Fruit fly (Drosophila melanogaster): ENCODE data around the gene CG11786.

The CG11786 gene

DNA sequence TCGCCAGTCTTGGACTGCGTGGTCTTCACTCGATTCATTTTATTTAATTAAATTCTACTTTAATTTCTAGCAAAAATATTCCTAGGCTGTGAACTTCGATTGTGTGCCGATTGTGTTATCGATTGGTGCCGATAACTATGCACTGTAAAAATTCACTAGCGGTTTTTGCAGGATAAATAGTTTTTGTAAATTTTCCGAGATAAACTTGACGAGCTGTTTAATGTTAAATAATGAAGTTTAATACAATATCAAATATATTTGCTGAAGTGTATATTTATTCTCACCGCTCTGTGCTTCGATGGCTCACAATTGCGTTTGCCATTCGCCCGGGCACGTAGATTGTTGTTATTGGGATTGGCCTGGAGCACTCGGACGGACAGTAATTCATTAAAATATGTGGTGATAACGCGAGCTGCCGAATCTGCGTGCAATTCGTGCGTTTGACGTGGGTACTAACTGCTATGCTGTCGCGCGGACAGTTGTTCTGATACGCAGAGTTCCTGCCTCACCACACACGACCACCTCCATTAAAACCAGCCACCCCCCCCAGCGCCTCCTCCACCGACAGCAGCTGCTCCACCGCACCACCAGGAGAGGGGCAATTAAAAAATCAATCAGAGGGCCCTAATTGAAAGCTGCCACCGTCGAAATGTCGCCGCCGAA is 21.1 kb upstream of the CG11786 start, which contains the start of the genes EMC6 and Hr96 (continued):
- TF ChIP-seq gsb (GFP tag; IDR thresholded peaks at IDR 0.05) (peak; percentile 91), ftz-f1 (GFP tag; optimal IDR thresholded peaks at IDR 0.05) (peak; percentile 78), CG8089 (GFP tag; optimal IDR thresholded peaks at IDR 0.05) (peak; percentile 86), Hand (GFP tag; optimal IDR thresholded peaks at IDR 0.05) (peak; percentile 73), en (GFP tag; optimal IDR thresholded peaks at IDR 0.05) (peak; percentile 80), vnd (GFP tag; IDR thresholded peaks at IDR 0.05; ENCODE audit: partially characterized antibody) (peak; percentile 60; the same call in 2 of the 3 replicates), CG1602 (GFP tag; optimal IDR thresholded peaks at IDR 0.05) (peak; percentile 93), Hmx (GFP tag; optimal IDR thresholded peaks at IDR 0.05) (peak; percentile 75), CG17612 (GFP tag; IDR thresholded peaks at IDR 0.05) (peak; percentile 81), h (optimal IDR thresholded peaks at IDR 0.05) (no peak), CG18476 (GFP tag; optimal IDR thresholded peaks at IDR 0.05) (peak; percentile 94), CG16815 (GFP tag; optimal IDR thresholded peaks at IDR 0.05) (peak; percentile 88), caup (GFP tag; optimal IDR thresholded peaks at IDR 0.05; ENCODE audit: severe bottlenecking) (peak; percentile 94), sc (optimal IDR thresholded peaks at IDR 0.05) (no peak), sc (GFP tag; optimal IDR thresholded peaks at IDR 0.05) (peak; percentile 77), CG3847 (GFP tag; IDR thresholded peaks at IDR 0.05) (peak; percentile 95), zen2 (GFP tag; IDR thresholded peaks at IDR 0.05; ENCODE audit: partially characterized antibody) (peak; percentile 50; the same call in 1 of the 3 replicates), grau (tag; optimal IDR thresholded peaks at IDR 0.05) (peak; percentile 92), CG10543 (GFP tag; optimal IDR thresholded peaks at IDR 0.05) (peak; percentile 93), tll (GFP tag; optimal IDR thresholded peaks at IDR 0.05) (peak in 1 of 2 experiments; percentile 34), HmgD (GFP tag; optimal IDR thresholded peaks at IDR 0.05) (peak; percentile 55), H2.0 (GFP tag; IDR thresholded peaks at IDR 0.05) (peak; percentile 90), CG4424 (GFP tag; optimal IDR thresholded peaks at IDR 0.05) (peak; percentile 95), CG1233 (GFP tag; optimal IDR thresholded peaks at IDR 0.05) (peak; percentile 87), p53 (GFP tag; optimal IDR thresholded peaks at IDR 0.05) (peak; percentile 78), CG14441 (GFP tag; IDR thresholded peaks at IDR 0.05) (peak; percentile 93)

DNA sequence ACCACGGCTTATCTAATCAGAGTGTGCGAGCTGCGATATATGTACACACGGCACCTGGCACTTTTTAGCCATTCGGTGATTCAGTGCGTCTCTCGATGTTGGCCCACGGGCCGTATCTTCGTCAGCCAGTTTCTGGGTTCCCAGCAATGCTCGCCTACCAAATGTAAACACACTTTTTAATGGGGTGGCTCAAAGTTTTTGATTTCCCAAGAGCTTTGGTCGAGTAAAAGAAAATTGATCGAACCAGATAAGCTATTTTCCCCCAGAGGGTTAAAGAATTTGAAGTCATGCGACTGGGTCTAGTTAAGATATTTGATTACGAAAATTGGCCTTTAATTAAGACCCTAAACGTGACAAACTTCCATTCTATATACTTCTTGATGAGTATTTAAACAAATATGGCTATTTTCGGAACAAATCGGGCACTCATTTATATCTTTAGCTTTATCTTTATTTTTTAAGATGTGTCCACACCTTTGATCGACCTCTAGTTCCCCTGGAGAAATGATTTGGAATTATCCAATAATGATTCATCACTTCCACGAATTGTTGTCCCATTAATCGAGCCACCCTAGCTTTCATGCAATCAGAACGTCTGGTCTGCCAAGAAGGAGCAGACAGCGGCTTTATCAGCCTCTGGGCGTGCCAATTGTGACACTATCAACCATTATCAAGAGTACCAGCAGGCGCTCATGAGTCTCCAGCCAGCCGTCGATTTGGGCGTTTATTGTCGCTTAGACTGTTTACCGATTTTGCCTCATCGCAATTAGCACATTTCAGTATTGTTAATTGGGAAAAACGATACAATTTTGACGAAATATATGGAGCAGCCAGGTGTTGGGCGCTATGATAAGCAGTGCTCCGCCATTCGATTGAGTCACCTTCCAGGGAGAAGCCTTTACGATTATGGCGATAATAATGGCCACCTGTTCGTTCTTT is 18.6 kb upstream of the CG11786 start:
- no peak for TF ChIP-seq CG15601 (tag; optimal IDR thresholded peaks at IDR 0.05)
- TF ChIP-seq gce (GFP tag; IDR thresholded peaks at IDR 0.05), result no peak
- no peak for TF ChIP-seq psq (GFP tag; optimal IDR thresholded peaks at IDR 0.05)
- peak; percentile 23 for TF ChIP-seq CG4328 (GFP tag; optimal IDR thresholded peaks at IDR 0.05)
- TF ChIP-seq CG4282 (GFP tag; optimal IDR thresholded peaks at IDR 0.05), result no peak
- TF ChIP-seq CG18262 (tag; optimal IDR thresholded peaks at IDR 0.05), result no peak
- no peak for TF ChIP-seq CG2129 (GFP tag; IDR thresholded peaks at IDR 0.05; ENCODE audit: partially characterized antibody)
- no peak for TF ChIP-seq Dek (tag; optimal IDR thresholded peaks at IDR 0.05)
- no peak for TF ChIP-seq CG7745 (tag; optimal IDR thresholded peaks at IDR 0.05)
- TF ChIP-seq HmgZ (tag; optimal IDR thresholded peaks at IDR 0.05), result peak; percentile 32
- TF ChIP-seq CG9817 (tag; optimal IDR thresholded peaks at IDR 0.05), result no peak
- TF ChIP-seq CG34376 (GFP tag; optimal IDR thresholded peaks at IDR 0.05), result peak; percentile 61
- TF ChIP-seq CkIIα-i1 (GFP tag; IDR thresholded peaks at IDR 0.05), result no peak
- TF ChIP-seq CG15479 (GFP tag; optimal IDR thresholded peaks at IDR 0.05), result no peak
- TF ChIP-seq CG8944 (GFP tag; optimal IDR thresholded peaks at IDR 0.05), result no peak
- TF ChIP-seq Rfx (GFP tag; IDR thresholded peaks at IDR 0.05), result peak; percentile 47; the same call in 1 of the 2 replicates
- TF ChIP-seq vfl (GFP tag; optimal IDR thresholded peaks at IDR 0.05), result no peak
- TF ChIP-seq usp (GFP tag; optimal IDR thresholded peaks at IDR 0.05), result no peak
- TF ChIP-seq Dip3 (GFP tag; optimal IDR thresholded peaks at IDR 0.05), result peak; percentile 50
- no peak for TF ChIP-seq vvl (GFP tag; IDR thresholded peaks at IDR 0.05)
- no peak for TF ChIP-seq Camta (GFP tag; optimal IDR thresholded peaks at IDR 0.05)
- 0 out of 2 replicates have a peak, but pooled peaks have one; percentile 21 for TF ChIP-seq CG9215 (GFP tag; IDR thresholded peaks at IDR 0.05)
- TF ChIP-seq trem (tag; optimal IDR thresholded peaks at IDR 0.05), result no peak

Data from whole organism, embryonic.